Worm (Caenorhabditis elegans): ENCODE results near the gene Y50D7A.1.

DNA sequence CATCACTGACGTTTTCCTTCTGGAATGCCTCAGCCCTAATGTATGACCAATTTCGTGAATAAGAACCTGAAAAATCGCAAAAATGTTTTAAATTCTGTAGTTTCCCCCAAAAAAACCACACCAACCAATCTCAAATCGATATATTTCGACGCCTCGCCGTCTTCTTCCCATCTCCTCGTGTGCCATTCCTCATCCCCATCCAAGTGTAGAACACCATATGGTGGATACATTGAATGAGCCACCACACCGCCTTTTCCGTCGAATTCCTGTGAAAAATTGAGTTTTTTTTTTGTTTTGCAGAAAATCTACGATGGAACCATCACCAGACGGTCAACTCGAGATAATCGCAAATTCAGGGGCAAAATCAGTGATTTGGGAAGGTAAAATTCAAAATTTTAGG lies at the start of gene Y50D7A.1:
- TF ChIP-seq lin-15B (tag; optimal IDR thresholded peaks at IDR 0.05) = no peak
- TF ChIP-seq snpc-4 (tag; optimal IDR thresholded peaks at IDR 0.05) = no peak
- no peak for TF ChIP-seq nhr-25 (tag; optimal IDR thresholded peaks at IDR 0.05)
- TF ChIP-seq nhr-12 (tag; optimal IDR thresholded peaks at IDR 0.05) = no peak
- TF ChIP-seq eor-1 (tag; optimal IDR thresholded peaks at IDR 0.05) = no peak
